Fruit fly (Drosophila melanogaster): ENCODE results near the gene CG42376.

Gene CG42376

dm6 chrX:255369-255768 lies 693 bp downstream of the CG42376 start, which contains the start of gene cin (continued):
- peak; percentile 46 for TF ChIP-seq CG7556 (GFP tag; optimal IDR thresholded peaks at IDR 0.05)
- TF ChIP-seq nom (GFP tag; optimal IDR thresholded peaks at IDR 0.05): peak; percentile 26
- TF ChIP-seq CG2712 (tag; optimal IDR thresholded peaks at IDR 0.05): peak; percentile 60
- peak; percentile 61 for TF ChIP-seq CoRest (tag; optimal IDR thresholded peaks at IDR 0.05)
- TF ChIP-seq Ada2b (GFP tag; IDR thresholded peaks at IDR 0.05): peak; percentile 22; the same call in 1 of the 2 replicates
- peak; percentile 25 for TF ChIP-seq CG8388 (GFP tag; optimal IDR thresholded peaks at IDR 0.05)
- peak; percentile 85 for TF ChIP-seq sens (GFP tag)
- peak; percentile 13 for TF ChIP-seq CG33557 (GFP tag; optimal IDR thresholded peaks at IDR 0.05)
- 0 out of 2 replicates have a peak, but pooled peaks have one; percentile 13 for TF ChIP-seq peb (GFP tag; IDR thresholded peaks at IDR 0.05)
- no peak for TF ChIP-seq HHEX (GFP tag; optimal IDR thresholded peaks at IDR 0.05)
- TF ChIP-seq CG4360 (GFP tag; IDR thresholded peaks at IDR 0.05): no peak
- peak in 1 of 3 experiments; percentile 55 for TF ChIP-seq lola (GFP tag; optimal IDR thresholded peaks at IDR 0.05)
- TF ChIP-seq Vsx1 (GFP tag; optimal IDR thresholded peaks at IDR 0.05): peak; percentile 10
- no peak for TF ChIP-seq gfzf (GFP tag; optimal IDR thresholded peaks at IDR 0.05)
- TF ChIP-seq pzg (GFP tag; optimal IDR thresholded peaks at IDR 0.05): peak; percentile 7
- TF ChIP-seq sima (GFP tag; optimal IDR thresholded peaks at IDR 0.05): no peak
- TF ChIP-seq sqz (GFP tag; optimal IDR thresholded peaks at IDR 0.05): no peak
- TF ChIP-seq CG7839 (tag; optimal IDR thresholded peaks at IDR 0.05): peak; percentile 64
- TF ChIP-seq Hr3 (GFP tag; optimal IDR thresholded peaks at IDR 0.05): peak; percentile 7
- peak; percentile 73 for TF ChIP-seq CG10959 (GFP tag; IDR thresholded peaks at IDR 0.05)
- TF ChIP-seq CG12155 (GFP tag; optimal IDR thresholded peaks at IDR 0.05): peak; percentile 29
- TF ChIP-seq jumu (GFP tag; optimal IDR thresholded peaks at IDR 0.05): no peak

dm6 chrX:262836-263235 lies 8.2 kb downstream of the CG42376 start:
- TF ChIP-seq Fer1 (GFP tag; optimal IDR thresholded peaks at IDR 0.05): no peak
- TF ChIP-seq dmrt11E (tag; optimal IDR thresholded peaks at IDR 0.05): no peak
- peak; percentile 5 for TF ChIP-seq lbe (GFP tag; optimal IDR thresholded peaks at IDR 0.05)
- TF ChIP-seq Adf1 (GFP tag; IDR thresholded peaks at IDR 0.05): no peak
- no peak for TF ChIP-seq NFAT (GFP tag; IDR thresholded peaks at IDR 0.05)
- no peak for TF ChIP-seq ase (GFP tag; IDR thresholded peaks at IDR 0.05)
- no peak for TF ChIP-seq CG3995 (GFP tag; optimal IDR thresholded peaks at IDR 0.05)
- TF ChIP-seq gro (GFP tag; optimal IDR thresholded peaks at IDR 0.05): no peak
- no peak for TF ChIP-seq HLH4C (GFP tag; IDR thresholded peaks at IDR 0.05; ENCODE audit: partially characterized antibody)
- TF ChIP-seq Myb (GFP tag; optimal IDR thresholded peaks at IDR 0.05): no peak
- no peak for TF ChIP-seq p53 (GFP tag; optimal IDR thresholded peaks at IDR 0.05)
- TF ChIP-seq CG31224 (GFP tag; IDR thresholded peaks at IDR 0.05): no peak
- no peak for TF ChIP-seq CG15514 (GFP tag; optimal IDR thresholded peaks at IDR 0.05)
- no peak for TF ChIP-seq Nf-YA (GFP tag; IDR thresholded peaks at IDR 0.05)
- no peak for TF ChIP-seq eve (GFP tag; optimal IDR thresholded peaks at IDR 0.05)
- TF ChIP-seq Med (GFP tag): peak; percentile 1
- TF ChIP-seq Lhr (GFP tag; optimal IDR thresholded peaks at IDR 0.05): no peak
- TF ChIP-seq CG12744 (GFP tag; optimal IDR thresholded peaks at IDR 0.05): no peak
- no peak for TF ChIP-seq Sry-β (GFP tag; optimal IDR thresholded peaks at IDR 0.05)
- TF ChIP-seq cg (GFP tag; optimal IDR thresholded peaks at IDR 0.05): no peak
- TF ChIP-seq CG17612 (GFP tag; IDR thresholded peaks at IDR 0.05): no peak
- no peak for TF ChIP-seq tx (GFP tag; optimal IDR thresholded peaks at IDR 0.05)
- TF ChIP-seq pho (GFP tag; optimal IDR thresholded peaks at IDR 0.05): no peak
- TF ChIP-seq MESR4 (GFP tag; optimal IDR thresholded peaks at IDR 0.05): no peak
- TF ChIP-seq D19A (tag; optimal IDR thresholded peaks at IDR 0.05): peak; percentile 78
- TF ChIP-seq fd96Cb (tag; optimal IDR thresholded peaks at IDR 0.05): no peak
- no peak for TF ChIP-seq mld (GFP tag; IDR thresholded peaks at IDR 0.05; ENCODE audit: partially characterized antibody)
- TF ChIP-seq Asciz (GFP tag; optimal IDR thresholded peaks at IDR 0.05): no peak
- TF ChIP-seq HHEX (GFP tag; optimal IDR thresholded peaks at IDR 0.05): no peak
- TF ChIP-seq gem (tag; optimal IDR thresholded peaks at IDR 0.05): peak; percentile 1

All from whole organism, embryonic.